Worm (Caenorhabditis elegans) whole organism, L1 larva: ENCODE results near the gene ccm-3.

Experiments
- C16A3.4 ChIP-seq: fragments of 150-350 bp; optimal IDR thresholded peaks from 2 replicates; lab custom pipeline; 2014; ENCODE audit warnings: missing biosample characterization, missing genetic modification characterization
- C34B4.2 ChIP-seq: sonication (generic microtip); optimal IDR thresholded peaks from 2 replicates; lab custom pipeline; 2017; ENCODE audit warnings: mild to moderate bottlenecking, missing genetic modification characterization, missing compliant biosample characterization
- F16B12.6 ChIP-seq: fragments of 150-350 bp; optimal IDR thresholded peaks from 2 replicates; lab custom pipeline; 2014; ENCODE audit warnings: missing biosample characterization, missing genetic modification characterization
- Y116A8C.19 ChIP-seq: sonication (generic microtip); optimal IDR thresholded peaks from 2 replicates; lab custom pipeline; 2016; ENCODE audit warnings: missing compliant biosample characterization, missing genetic modification characterization, borderline replicate concordance
- aha-1 ChIP-seq: fragments of 150-350 bp; optimal IDR thresholded peaks from 2 replicates; lab custom pipeline; 2014; ENCODE audit warnings: missing biosample characterization, missing genetic modification characterization
- alr-1 ChIP-seq: fragments of 200-800 bp; sonication (Bioruptor generic); optimal IDR thresholded peaks from 2 replicates; lab custom pipeline; 2018; ENCODE audit warnings: borderline replicate concordance, mild to moderate bottlenecking, missing genetic modification characterization, missing compliant biosample characterization
- ceh-8 ChIP-seq: fragments of 200-800 bp; sonication (Bioruptor generic); optimal IDR thresholded peaks from 2 replicates; lab custom pipeline; 2018; ENCODE audit warnings: mild to moderate bottlenecking, missing genetic modification characterization, moderate library complexity, missing compliant biosample characterization
- ceh-82 ChIP-seq, 3 experiments: fragments of 150-350 bp in 1 of 3; sonication (generic microtip) in 2 of 3; optimal IDR thresholded peaks; 2 replicates each; lab custom pipeline; 2014 to 2017; ENCODE audit warnings: missing biosample characterization in 3 of 3, missing genetic modification characterization in 3 of 3
- ceh-90 ChIP-seq: sonication (generic microtip); optimal IDR thresholded peaks from 2 replicates; lab custom pipeline; 2016; ENCODE audit warnings: missing genetic modification characterization, missing compliant biosample characterization
- dsc-1 ChIP-seq: sonication (generic microtip); optimal IDR thresholded peaks from 2 replicates; lab custom pipeline; 2016; ENCODE audit warnings: mild to moderate bottlenecking, missing genetic modification characterization, missing compliant biosample characterization
- efl-1 ChIP-seq, 4 experiments: fragments of 150-350 bp; optimal IDR thresholded peaks in 3 of 4; peaks in 1 of 4; 1 replicate in 1 of 4; 2 replicates in 3 of 4; lab custom pipeline; 2014; ENCODE audit warnings: missing biosample characterization in 2 of 4, missing genetic modification characterization in 2 of 4, missing genetic modification reagents in 2 of 4
- efl-3 ChIP-seq: fragments of 200-800 bp; sonication (Bioruptor generic); optimal IDR thresholded peaks from 2 replicates; lab custom pipeline; 2018; ENCODE audit warnings: mild to moderate bottlenecking, missing genetic modification characterization, missing compliant biosample characterization
- elt-3 ChIP-seq, 6 experiments: fragments of 150-350 bp in 1 of 6; sonication (generic microtip); optimal IDR thresholded peaks; 2 replicates each; lab custom pipeline; 2017 to 2018; ENCODE audit warnings: missing biosample characterization in 6 of 6, missing genetic modification characterization in 6 of 6, inconsistent platforms in 1 of 6
- fkh-10 ChIP-seq: sonication (generic microtip); optimal IDR thresholded peaks from 2 replicates; lab custom pipeline; 2017; ENCODE audit warnings: missing biosample characterization, missing genetic modification reagents, missing genetic modification characterization
- fos-1 ChIP-seq: fragments of 150-350 bp; optimal IDR thresholded peaks from 2 replicates; lab custom pipeline; 2014; ENCODE audit warnings: missing biosample characterization, missing genetic modification characterization
- hlh-17 ChIP-seq: fragments of 200-800 bp; sonication (Bioruptor generic); optimal IDR thresholded peaks from 2 replicates; lab custom pipeline; 2018; ENCODE audit warnings: missing genetic modification characterization, mild to moderate bottlenecking, missing compliant biosample characterization, moderate library complexity, borderline replicate concordance
- hpl-2 ChIP-seq: fragments of 150-350 bp; optimal IDR thresholded peaks from 2 replicates; lab custom pipeline; 2014; ENCODE audit warnings: missing biosample characterization, missing genetic modification reagents, missing genetic modification characterization
- lin-14 ChIP-seq: fragments of 200-800 bp; sonication (Bioruptor generic); optimal IDR thresholded peaks from 2 replicates; lab custom pipeline; 2018; ENCODE audit warnings: mild to moderate bottlenecking, missing genetic modification characterization, moderate library complexity, missing compliant biosample characterization
- lin-39 ChIP-seq: fragments of 150-350 bp; optimal IDR thresholded peaks from 2 replicates; lab custom pipeline; 2014; ENCODE audit warnings: missing biosample characterization, missing genetic modification reagents, missing genetic modification characterization
- lsy-2 ChIP-seq, 2 experiments: fragments of 150-350 bp; optimal IDR thresholded peaks; 2 replicates each; lab custom pipeline; 2014; ENCODE audit warnings: missing biosample characterization in 2 of 2, missing genetic modification characterization in 2 of 2
- mef-2 ChIP-seq: fragments of 150-350 bp; optimal IDR thresholded peaks from 2 replicates; lab custom pipeline; 2014; ENCODE audit warnings: missing biosample characterization, missing genetic modification characterization
- nhr-11 ChIP-seq: fragments of 150-350 bp; optimal IDR thresholded peaks from 2 replicates; lab custom pipeline; 2014; ENCODE audit warnings: missing biosample characterization, missing genetic modification characterization
- nhr-12 ChIP-seq: sonication (generic microtip); optimal IDR thresholded peaks from 2 replicates; lab custom pipeline; 2017; ENCODE audit warnings: missing biosample characterization, missing genetic modification characterization
- nhr-19 ChIP-seq: fragments of 200-800 bp; sonication (Bioruptor generic); conservative IDR thresholded peaks from 2 replicates; pipeline ENCODE4 v1.3.6; 2022; ENCODE audit warnings: missing genetic modification characterization, missing compliant biosample characterization
- nhr-20 ChIP-seq: sonication (generic microtip); optimal IDR thresholded peaks from 2 replicates; lab custom pipeline; 2016; ENCODE audit warnings: mild to moderate bottlenecking, missing genetic modification characterization, missing compliant biosample characterization
- nhr-237 ChIP-seq: fragments of 150-350 bp; optimal IDR thresholded peaks from 2 replicates; lab custom pipeline; 2014; ENCODE audit warnings: missing biosample characterization, missing genetic modification characterization
- nhr-47 ChIP-seq: sonication (generic microtip); optimal IDR thresholded peaks from 2 replicates; lab custom pipeline; 2016; ENCODE audit warnings: mild to moderate bottlenecking, missing genetic modification characterization, moderate library complexity, missing compliant biosample characterization
- nhr-71 ChIP-seq: sonication (generic microtip); optimal IDR thresholded peaks from 2 replicates; lab custom pipeline; 2016; ENCODE audit warnings: mild to moderate bottlenecking, missing genetic modification characterization, moderate library complexity, missing compliant biosample characterization
- nhr-77 ChIP-seq: fragments of 150-350 bp; optimal IDR thresholded peaks from 2 replicates; lab custom pipeline; 2014; ENCODE audit warnings: missing biosample characterization, missing genetic modification characterization
- nhr-84 ChIP-seq: sonication (generic microtip); optimal IDR thresholded peaks from 2 replicates; lab custom pipeline; 2017; ENCODE audit warnings: missing biosample characterization, missing genetic modification characterization
- pag-3 ChIP-seq: sonication (generic microtip); optimal IDR thresholded peaks from 2 replicates; lab custom pipeline; 2017; ENCODE audit warnings: missing genetic modification characterization, mild to moderate bottlenecking, missing compliant biosample characterization, antibody characterized with exemption, borderline replicate concordance; ENCODE audit not compliant: insufficient read depth
- pax-3 ChIP-seq: fragments of 200-800 bp; sonication (Bioruptor generic); optimal IDR thresholded peaks from 2 replicates; lab custom pipeline; 2018; ENCODE audit warnings: mild to moderate bottlenecking, missing genetic modification characterization, moderate library complexity, missing compliant biosample characterization
- pqm-1 ChIP-seq: sonication (generic microtip); optimal IDR thresholded peaks from 3 replicates; lab custom pipeline; 2017; ENCODE audit warnings: missing biosample characterization, missing genetic modification characterization
- skn-1 ChIP-seq: fragments of 150-350 bp; optimal IDR thresholded peaks from 2 replicates; lab custom pipeline; 2014; ENCODE audit warnings: missing biosample characterization, missing genetic modification characterization
- snu-23 ChIP-seq: sonication (generic microtip); optimal IDR thresholded peaks from 2 replicates; lab custom pipeline; 2016; ENCODE audit warnings: missing genetic modification characterization, missing compliant biosample characterization
- sox-4 ChIP-seq: sonication (generic microtip); optimal IDR thresholded peaks from 2 replicates; lab custom pipeline; 2016; ENCODE audit warnings: missing genetic modification characterization, missing compliant biosample characterization
- sup-37 ChIP-seq: fragments of 200-800 bp; sonication (Bioruptor generic); optimal IDR thresholded peaks from 2 replicates; lab custom pipeline; 2018; ENCODE audit warnings: mild to moderate bottlenecking, missing genetic modification characterization, missing compliant biosample characterization
- swsn-7 ChIP-seq: sonication (generic microtip); optimal IDR thresholded peaks from 2 replicates; lab custom pipeline; 2016; ENCODE audit warnings: missing genetic modification characterization, missing compliant biosample characterization
- tlp-1 ChIP-seq: fragments of 150-350 bp; optimal IDR thresholded peaks from 2 replicates; lab custom pipeline; 2014; ENCODE audit warnings: missing biosample characterization, missing genetic modification characterization
- unc-98 ChIP-seq: fragments of 200-800 bp; sonication (Bioruptor generic); IDR thresholded peaks from 2 replicates; pipeline ENCODE4 v1.3.6; 2022; ENCODE audit warnings: missing genetic modification characterization, missing compliant biosample characterization
- vab-15 ChIP-seq: sonication (generic microtip); optimal IDR thresholded peaks from 2 replicates; lab custom pipeline; 2017; ENCODE audit warnings: missing genotype, mild to moderate bottlenecking, missing genetic modification characterization, missing compliant biosample characterization
- xbp-1 ChIP-seq: sonication (generic microtip); optimal IDR thresholded peaks from 2 replicates; lab custom pipeline; 2016; ENCODE audit warnings: missing genetic modification characterization, missing compliant biosample characterization
- ztf-4 ChIP-seq: fragments of 150-350 bp; optimal IDR thresholded peaks from 2 replicates; lab custom pipeline; 2014; ENCODE audit warnings: missing biosample characterization, missing genetic modification characterization

Gene ccm-3

DNA sequence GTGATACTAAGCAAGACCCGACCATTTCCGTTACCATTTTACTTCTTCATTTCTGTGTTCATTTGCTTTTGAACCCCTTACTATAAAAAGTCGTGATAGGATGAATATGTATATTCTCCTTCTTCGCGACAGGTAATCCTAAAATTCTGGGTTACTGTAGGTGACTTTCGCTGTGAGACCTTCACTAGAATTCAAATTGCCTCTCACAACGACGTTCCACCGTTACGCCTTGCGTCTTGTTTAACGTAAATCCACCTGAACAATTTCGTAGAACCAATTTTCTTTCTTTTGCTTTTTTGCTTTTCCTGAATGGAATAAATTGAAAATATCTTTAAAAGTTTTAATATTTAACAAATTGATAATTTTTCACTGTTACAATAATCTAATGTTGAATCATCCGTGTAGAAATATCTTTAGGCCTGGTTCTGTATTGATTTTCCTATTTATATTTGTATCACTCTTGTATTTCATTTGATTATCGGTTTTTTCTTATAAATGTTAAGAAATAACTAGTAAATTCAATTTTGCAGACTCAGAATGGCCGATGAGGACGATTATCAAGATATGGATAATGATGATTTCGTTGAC is 28.1 kb downstream of the ccm-3 start, which contains the start of gene rpb-6 (continued):
- no peak for TF ChIP-seq tlp-1
- TF ChIP-seq nhr-47 (tag; lab: Kevin White, UChicago): peak; percentile 38
- peak; percentile 20 for TF ChIP-seq skn-1 (tag; lab: Kevin White, UChicago)
- no peak for TF ChIP-seq F16B12.6
- TF ChIP-seq xbp-1 (tag; lab: Kevin White, UChicago): no peak

- TF ChIP-seq pqm-1 (tag; lab: Kevin White, UChicago) (no peak), alr-1 (tag; lab: Kevin White, UChicago) (no peak), mef-2 (tag; lab: Kevin White, UChicago) (no peak), nhr-20 (no peak), fkh-10 (no peak), pag-3 (tag; lab: Kevin White, UChicago) (no peak)
Observed at ce11 chrII:10574177-10574576, 32.9 kb downstream of the ccm-3 start.

ce11 chrII:10571967-10572366 is 35.1 kb downstream of the ccm-3 start, which contains the start of gene C06A1.3:
Gene C06A1.3 (plus strand): TSS chrII:10572267.
- TF ChIP-seq elt-3 (tag; optimal IDR thresholded peaks at IDR 0.05; lab: Kevin White, UChicago) (no peak), sup-37 (no peak)

- TF ChIP-seq nhr-19 (GFP tag; lab: Robert Waterston, UW) (no peak), swsn-7 (tag; lab: Kevin White, UChicago) (no peak), fos-1 (no peak)
Observed at ce11 chrII:10570302-10570701, 36.8 kb downstream of the ccm-3 start, which contains the start of gene txt-13. Gene txt-13 (plus strand): TSS chrII:10570602.

DNA sequence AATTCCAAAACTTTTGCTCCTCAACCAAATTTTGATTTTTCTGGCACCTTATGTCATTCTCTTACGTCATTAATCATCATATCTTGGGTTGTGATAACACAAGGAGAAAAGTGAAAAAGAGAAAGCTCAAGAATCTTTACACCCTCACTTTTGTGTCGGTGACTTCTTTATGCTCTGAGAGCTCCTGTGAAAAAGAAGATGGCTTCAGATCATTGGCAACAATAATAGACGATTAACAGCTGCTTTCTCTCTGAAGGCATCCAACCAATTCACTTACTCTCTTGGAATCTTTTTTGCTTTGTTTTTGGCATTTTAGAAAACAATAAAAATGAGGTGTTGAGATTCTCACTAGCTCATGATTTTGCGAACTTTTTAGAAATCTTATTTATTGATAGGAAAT is 37.6 kb downstream of the ccm-3 start:
- TF ChIP-seq vab-15 (no peak), hpl-2 (GFP tag; lab: Kevin White, UChicago) (no peak), sup-37 (no peak), lin-39 (tag; lab: Kevin White, UChicago) (no peak), nhr-11 (tag; lab: Kevin White, UChicago) (no peak), efl-3 (GFP tag; lab: Kevin White, UChicago) (no peak), ceh-82 (tag; optimal IDR thresholded peaks at IDR 0.05; lab: Kevin White, UChicago) (no peak), nhr-77 (tag; lab: Kevin White, UChicago) (no peak), C16A3.4 (tag; lab: Kevin White, UChicago) (no peak), nhr-20 (no peak), aha-1 (tag; lab: Kevin White, UChicago) (no peak), nhr-84 (no peak), alr-1 (tag; lab: Kevin White, UChicago) (no peak), pqm-1 (tag; lab: Kevin White, UChicago) (no peak), nhr-12 (no peak), F16B12.6 (no peak), lin-14 (GFP tag; lab: Kevin White, UChicago) (peak; percentile 79), unc-98 (GFP tag; lab: Robert Waterston, UW) (no peak), dsc-1 (tag; lab: Kevin White, UChicago) (no peak), pag-3 (tag; lab: Kevin White, UChicago) (peak; percentile 86), ceh-90 (tag; lab: Kevin White, UChicago) (no peak), nhr-237 (tag; lab: Kevin White, UChicago) (no peak), ztf-4 (no peak), Y116A8C.19 (no peak), lsy-2 (tag; optimal IDR thresholded peaks at IDR 0.05; lab: Kevin White, UChicago) (peak in 1 of 2 experiments; percentile 13), fkh-10 (no peak), nhr-71 (tag; lab: Kevin White, UChicago) (peak; percentile 43), C34B4.2 (tag; lab: Kevin White, UChicago) (no peak), pax-3 (tag; lab: Kevin White, UChicago) (no peak), snu-23 (GFP tag; lab: Kevin White, UChicago) (no peak), hlh-17 (no peak), sox-4 (tag; lab: Kevin White, UChicago) (no peak), ceh-8 (GFP tag; lab: Kevin White, UChicago) (no peak), efl-1 (optimal IDR thresholded peaks at IDR 0.05; lab: Kevin White, UChicago) (peak in 1 of 2 experiments; percentile 3), efl-1 (GFP tag; optimal IDR thresholded peaks at IDR 0.05 in 1 of 2; lab: Kevin White, UChicago) (no peak)
